Fruit fly (Drosophila melanogaster): ENCODE data around the gene kmr.
A peak's percentile ranks its signal among the peaks of the same experiment; 100 is the strongest.

The kmr gene

dm6 chr3R:13801184-13802056, 86.4 kb downstream of the kmr start (continued):
- TF ChIP-seq Hr51 (GFP tag; optimal IDR thresholded peaks at IDR 0.05), result peak in 1 of 2 experiments; percentile 16
- peak; percentile 13 for TF ChIP-seq pros (GFP tag; optimal IDR thresholded peaks at IDR 0.05)
- TF ChIP-seq bsh (GFP tag; optimal IDR thresholded peaks at IDR 0.05), result no peak
- TF ChIP-seq schlank (tag; optimal IDR thresholded peaks at IDR 0.05), result no peak
- TF ChIP-seq Taf1 (GFP tag; IDR thresholded peaks at IDR 0.05), result no peak
- no peak for TF ChIP-seq Oaz (GFP tag; IDR thresholded peaks at IDR 0.05)
- peak; percentile 98 for TF ChIP-seq scrt (GFP tag; optimal IDR thresholded peaks at IDR 0.05)
- no peak for TF ChIP-seq D19B (GFP tag; optimal IDR thresholded peaks at IDR 0.05)
- TF ChIP-seq sd (tag; optimal IDR thresholded peaks at IDR 0.05), result peak; percentile 98
- TF ChIP-seq CG31224 (GFP tag; IDR thresholded peaks at IDR 0.05), result peak; percentile 87
- TF ChIP-seq NFAT (GFP tag; IDR thresholded peaks at IDR 0.05), result no peak

- TF ChIP-seq disco-r (GFP tag; optimal IDR thresholded peaks at IDR 0.05), result no peak
- no peak for TF ChIP-seq Dp (GFP tag; optimal IDR thresholded peaks at IDR 0.05)
- peak; percentile 75 for TF ChIP-seq CG34376 (GFP tag; optimal IDR thresholded peaks at IDR 0.05)
- TF ChIP-seq CG12219 (GFP tag; optimal IDR thresholded peaks at IDR 0.05), result no peak
- no peak for TF ChIP-seq zfh1 (GFP tag; IDR thresholded peaks at IDR 0.05)
- TF ChIP-seq zf30C (GFP tag; optimal IDR thresholded peaks at IDR 0.05), result no peak
- TF ChIP-seq dati (GFP tag; IDR thresholded peaks at IDR 0.05), result no peak
- no peak for TF ChIP-seq gcm2 (GFP tag; optimal IDR thresholded peaks at IDR 0.05)
- TF ChIP-seq CG3065 (GFP tag; optimal IDR thresholded peaks at IDR 0.05), result no peak
- no peak for TF ChIP-seq CG8089 (GFP tag; optimal IDR thresholded peaks at IDR 0.05)
- TF ChIP-seq Myb (GFP tag; optimal IDR thresholded peaks at IDR 0.05), result no peak
- no peak for TF ChIP-seq Usf (GFP tag; optimal IDR thresholded peaks at IDR 0.05)
- no peak for TF ChIP-seq CG34422 (GFP tag; IDR thresholded peaks at IDR 0.05)
- TF ChIP-seq sisA (GFP tag; IDR thresholded peaks at IDR 0.05), result no peak
- TF ChIP-seq sd (tag; optimal IDR thresholded peaks at IDR 0.05), result peak; percentile 100
- peak; percentile 95 for TF ChIP-seq CG31224 (GFP tag; IDR thresholded peaks at IDR 0.05)
- TF ChIP-seq yki (optimal IDR thresholded peaks at IDR 0.05), result no peak
- TF ChIP-seq Dip3 (GFP tag; optimal IDR thresholded peaks at IDR 0.05), result no peak
- TF ChIP-seq CG30020 (tag; optimal IDR thresholded peaks at IDR 0.05), result no peak
- TF ChIP-seq CG3281 (GFP tag; optimal IDR thresholded peaks at IDR 0.05), result peak; percentile 25
- no peak for TF ChIP-seq CG14667 (GFP tag; IDR thresholded peaks at IDR 0.05)
- peak; percentile 59; the same call in 2 of the 3 replicates for TF ChIP-seq ci (GFP tag; IDR thresholded peaks at IDR 0.05)
- no peak for TF ChIP-seq CG10321 (GFP tag; IDR thresholded peaks at IDR 0.05)
- no peak for TF ChIP-seq CG13123 (GFP tag; optimal IDR thresholded peaks at IDR 0.05)
- 0 out of 4 replicates have a peak, but pooled peaks have one; percentile 11 for TF ChIP-seq Dll (GFP tag; IDR thresholded peaks at IDR 0.05; ENCODE audit: partially characterized antibody)
- TF ChIP-seq Nf-YB (GFP tag; optimal IDR thresholded peaks at IDR 0.05), result no peak
- TF ChIP-seq HmgZ (tag; optimal IDR thresholded peaks at IDR 0.05), result no peak
- TF ChIP-seq CG2712 (tag; optimal IDR thresholded peaks at IDR 0.05), result no peak
- TF ChIP-seq CG6791 (GFP tag; IDR thresholded peaks at IDR 0.05; ENCODE audit: partially characterized antibody), result peak; percentile 27; the same call in 1 of the 3 replicates
- TF ChIP-seq slbo (GFP tag; IDR thresholded peaks at IDR 0.05), result no peak
- peak; percentile 8 for TF ChIP-seq HHEX (GFP tag; optimal IDR thresholded peaks at IDR 0.05)
- no peak for TF ChIP-seq Gsc (GFP tag; IDR thresholded peaks at IDR 0.05)
- TF ChIP-seq sr (GFP tag; IDR thresholded peaks at IDR 0.05), result no peak
- no peak for TF ChIP-seq NfI (GFP tag; optimal IDR thresholded peaks at IDR 0.05)
- no peak for TF ChIP-seq Atf6 (GFP tag; IDR thresholded peaks at IDR 0.05)
- no peak for TF ChIP-seq pzg (GFP tag; optimal IDR thresholded peaks at IDR 0.05)
- TF ChIP-seq CG1792 (GFP tag; optimal IDR thresholded peaks at IDR 0.05), result no peak
- TF ChIP-seq az2 (GFP tag; optimal IDR thresholded peaks at IDR 0.05), result no peak
These were observed 87.2 kb downstream of the kmr start for dm6 chr3R:13802057-13802817.
